Fruit fly (Drosophila melanogaster) whole organism, embryonic: ENCODE results near the gene CG7011.

Experiments used
- Adf1 ChIP-seq: fragments of 200-800 bp; sonication (Bioruptor generic); IDR thresholded peaks from 2 replicates; pipeline ENCODE4 v1.3.6; 2022; ENCODE audit warnings: missing biosample characterization, missing genetic modification characterization
- Atf-2 ChIP-seq: fragments of 200-800 bp; sonication (Bioruptor generic); optimal IDR thresholded peaks from 2 replicates; lab custom pipeline; 2016; ENCODE audit warnings: missing biosample characterization, missing genetic modification characterization
- CG10321 ChIP-seq: fragments of 200-800 bp; sonication (Bioruptor generic); IDR thresholded peaks from 2 replicates; pipeline ENCODE4 v1.3.6; 2022; ENCODE audit warnings: missing biosample characterization, missing genetic modification characterization
- CG10366 ChIP-seq: fragments of 200-800 bp; sonication (Bioruptor generic); IDR thresholded peaks from 2 replicates; pipeline ENCODE4 v1.3.6; 2022; ENCODE audit warnings: missing biosample characterization, missing genetic modification characterization
- CG11085 ChIP-seq: fragments of 200-800 bp; sonication (Bioruptor generic); IDR thresholded peaks from 2 replicates; pipeline ENCODE4 v1.3.6; 2022; ENCODE audit warnings: missing biosample characterization, missing genetic modification characterization
- CG11695 ChIP-seq: fragments of 200-800 bp; sonication (Bioruptor generic); IDR thresholded peaks from 3 replicates; pipeline ENCODE4 v1.3.6; 2022; ENCODE audit warnings: missing biosample characterization, missing genetic modification characterization
- CG12155 ChIP-seq: fragments of 200-800 bp; sonication (Bioruptor generic); optimal IDR thresholded peaks from 3 replicates; lab custom pipeline; 2016; ENCODE audit warnings: missing biosample characterization, missing genetic modification characterization
- CG12299 ChIP-seq: fragments of 200-800 bp; sonication (Bioruptor generic); optimal IDR thresholded peaks from 2 replicates; lab custom pipeline; 2018; ENCODE audit warnings: missing biosample characterization, mild to moderate bottlenecking, missing genetic modification characterization
- CG14014 ChIP-seq: fragments of 200-800 bp; sonication (Bioruptor generic); IDR thresholded peaks from 2 replicates; pipeline ENCODE4 v1.3.6; 2022; ENCODE audit warnings: missing biosample characterization, missing genetic modification characterization
- CG1603 ChIP-seq: fragments of 200-800 bp; sonication (Bioruptor generic); optimal IDR thresholded peaks from 2 replicates; lab custom pipeline; 2019; ENCODE audit warnings: missing biosample characterization, mild to moderate bottlenecking, missing genetic modification characterization, moderate library complexity
- CG1792 ChIP-seq: fragments of 200-800 bp; sonication (Bioruptor generic); optimal IDR thresholded peaks from 2 replicates; lab custom pipeline; 2016; ENCODE audit warnings: missing biosample characterization, missing genetic modification characterization
- CG18011 ChIP-seq: fragments of 200-800 bp; sonication (Bioruptor generic); optimal IDR thresholded peaks from 2 replicates; lab custom pipeline; 2017; ENCODE audit warnings: missing biosample characterization, missing genetic modification characterization, mild to moderate bottlenecking, moderate library complexity, missing genotype
- CG2678 ChIP-seq: fragments of 200-800 bp; sonication (Bioruptor generic); optimal IDR thresholded peaks from 3 replicates; lab custom pipeline; 2019; ENCODE audit warnings: missing biosample characterization, mild to moderate bottlenecking, missing genetic modification characterization, moderate library complexity
- CG31441 ChIP-seq: fragments of 200-800 bp; sonication (Bioruptor generic); IDR thresholded peaks from 2 replicates; pipeline ENCODE4 v1.3.6; 2022; ENCODE audit warnings: missing biosample characterization, missing genetic modification characterization
- CG3726 ChIP-seq: fragments of 200-800 bp; sonication (Bioruptor generic); IDR thresholded peaks from 3 replicates; pipeline ENCODE4, ENCODE4 v1.3.6; 2022; ENCODE audit warnings: missing biosample characterization, missing genetic modification characterization
- CG4707 ChIP-seq: fragments of 200-800 bp; sonication (Bioruptor generic); optimal IDR thresholded peaks from 2 replicates; lab custom pipeline; 2018; ENCODE audit warnings: missing biosample characterization, mild to moderate bottlenecking, missing genetic modification characterization, moderate library complexity
- CG6175 ChIP-seq: fragments of 200-800 bp; sonication (Bioruptor generic); IDR thresholded peaks from 3 replicates; pipeline ENCODE4 v1.3.6; 2022; ENCODE audit warnings: missing biosample characterization, missing genetic modification characterization
- CkIIα-i1 ChIP-seq: fragments of 200-800 bp; sonication (Bioruptor generic); IDR thresholded peaks from 2 replicates; pipeline ENCODE4 v1.3.6; 2022; ENCODE audit warnings: missing biosample characterization, missing genetic modification characterization
- D ChIP-seq, 2 experiments: fragments of 200-800 bp in 1 of 2; fragments of >200 bp in 1 of 2; sonication (Bioruptor generic) in 1 of 2; optimal IDR thresholded peaks; 2 replicates in 1 of 2; 3 replicates in 1 of 2; lab custom pipeline; 2017; ENCODE audit warnings: mild to moderate bottlenecking in 1 of 2, missing biosample characterization in 1 of 2, missing genetic modification characterization in 1 of 2, missing genetic modification reagents in 1 of 2
- Lim3 ChIP-seq: fragments of 200-800 bp; sonication (Bioruptor generic); IDR thresholded peaks from 2 replicates; pipeline ENCODE4 v1.3.6; 2022; ENCODE audit warnings: missing biosample characterization, missing genetic modification characterization
- MTF-1 ChIP-seq: fragments of 200-800 bp; sonication (Bioruptor generic); optimal IDR thresholded peaks from 2 replicates; lab custom pipeline; 2018; ENCODE audit warnings: missing biosample characterization, mild to moderate bottlenecking, missing genetic modification characterization, borderline replicate concordance
- Max ChIP-seq: fragments of 200-800 bp; sonication (Bioruptor generic); optimal IDR thresholded peaks from 2 replicates; lab custom pipeline; 2016; ENCODE audit warnings: missing biosample characterization, mild to moderate bottlenecking, missing genetic modification characterization
- NK7.1 ChIP-seq: fragments of 200-800 bp; sonication (Bioruptor generic); optimal IDR thresholded peaks from 3 replicates; lab custom pipeline; 2016; ENCODE audit warnings: missing biosample characterization, missing genetic modification characterization
- Scr ChIP-seq: fragments of 200-800 bp; sonication (Bioruptor generic); IDR thresholded peaks from 2 replicates; pipeline ENCODE4 v1.3.6; 2022; ENCODE audit warnings: missing biosample characterization, missing genetic modification characterization; ENCODE audit not compliant: partially characterized antibody
- aop ChIP-seq: fragments of 200-800 bp; sonication (Bioruptor generic); IDR thresholded peaks from 2 replicates; pipeline ENCODE4 v1.3.6; 2022; ENCODE audit warnings: missing biosample characterization, missing genetic modification characterization
- bbx ChIP-seq: fragments of 200-800 bp; sonication (Bioruptor generic); IDR thresholded peaks from 2 replicates; pipeline ENCODE4 v1.3.6; 2022; ENCODE audit warnings: missing biosample characterization, missing genetic modification characterization; ENCODE audit not compliant: partially characterized antibody
- chm ChIP-seq: fragments of 200-800 bp; sonication (Bioruptor generic); IDR thresholded peaks from 2 replicates; pipeline ENCODE4 v1.3.6; 2022; ENCODE audit warnings: missing biosample characterization, missing genetic modification characterization
- ci ChIP-seq: fragments of 200-800 bp; sonication (Bioruptor generic); IDR thresholded peaks from 3 replicates; pipeline ENCODE4 v1.3.6; 2022; ENCODE audit warnings: missing biosample characterization, missing genetic modification characterization
- dysf ChIP-seq: fragments of 200-800 bp; sonication (Bioruptor generic); IDR thresholded peaks from 3 replicates; pipeline ENCODE4 v1.3.6; 2022; ENCODE audit warnings: missing biosample characterization, missing genetic modification characterization
- ewg ChIP-seq: fragments of 200-800 bp; sonication (Bioruptor generic); optimal IDR thresholded peaks from 3 replicates; lab custom pipeline; 2017; ENCODE audit warnings: mild to moderate bottlenecking, missing biosample characterization, missing genetic modification reagents, missing genetic modification characterization
- gem ChIP-seq: fragments of 200-800 bp; sonication (Bioruptor generic); optimal IDR thresholded peaks from 2 replicates; lab custom pipeline; 2019; ENCODE audit warnings: missing biosample characterization, mild to moderate bottlenecking, missing genetic modification characterization, moderate library complexity
- insv ChIP-seq, 2 experiments: fragments of 200-800 bp; sonication (Bioruptor generic); optimal IDR thresholded peaks; 3 replicates each; lab custom pipeline; 2016 to 2018; ENCODE audit warnings: missing biosample characterization in 2 of 2, missing genetic modification characterization in 2 of 2
- kni ChIP-seq: fragments of 200-800 bp; sonication (Bioruptor generic); optimal IDR thresholded peaks from 3 replicates; lab custom pipeline; 2017; ENCODE audit warnings: mild to moderate bottlenecking, missing biosample characterization, missing genetic modification reagents, missing genetic modification characterization
- lbe ChIP-seq: fragments of 200-800 bp; sonication (Bioruptor generic); optimal IDR thresholded peaks from 2 replicates; lab custom pipeline; 2016; ENCODE audit warnings: missing biosample characterization, mild to moderate bottlenecking, missing genetic modification characterization
- oc ChIP-seq: fragments of 200-800 bp; sonication (Bioruptor generic); optimal IDR thresholded peaks from 2 replicates; lab custom pipeline; 2018; ENCODE audit warnings: missing biosample characterization, mild to moderate bottlenecking, missing genetic modification characterization, moderate library complexity
- pan ChIP-seq, 4 experiments: fragments of >200 bp in 3 of 4; fragments of 200-800 bp in 1 of 4; sonication (Bioruptor generic) in 1 of 4; optimal IDR thresholded peaks in 3 of 4; IDR thresholded peaks in 1 of 4; 2 replicates each; pipeline versions ENCODE4 v1.3.6 to Lab custom; 2017 to 2022; ENCODE audit warnings: missing biosample characterization in 2 of 4, missing genetic modification characterization in 2 of 4, mixed read lengths in 1 of 4
- pb ChIP-seq: fragments of 200-800 bp; sonication (Bioruptor generic); optimal IDR thresholded peaks from 3 replicates; lab custom pipeline; 2016; ENCODE audit warnings: missing biosample characterization, missing genetic modification characterization
- phol ChIP-seq: fragments of 200-800 bp; sonication (Bioruptor generic); optimal IDR thresholded peaks from 3 replicates; lab custom pipeline; 2018; ENCODE audit warnings: missing biosample characterization, mild to moderate bottlenecking, missing genetic modification characterization, moderate library complexity
- pita ChIP-seq: fragments of 200-800 bp; sonication (Bioruptor generic); optimal IDR thresholded peaks from 2 replicates; lab custom pipeline; 2017; ENCODE audit warnings: missing biosample characterization, mild to moderate bottlenecking, missing genetic modification characterization
- pros ChIP-seq: fragments of 200-800 bp; sonication (Bioruptor generic); optimal IDR thresholded peaks from 3 replicates; lab custom pipeline; 2019; ENCODE audit warnings: missing biosample characterization, mild to moderate bottlenecking, missing genetic modification characterization, moderate library complexity
- repo ChIP-seq: fragments of 200-800 bp; sonication (Bioruptor generic); optimal IDR thresholded peaks from 2 replicates; lab custom pipeline; 2016; ENCODE audit warnings: missing biosample characterization, missing genetic modification characterization
- salm ChIP-seq: fragments of 200-800 bp; sonication (Bioruptor generic); optimal IDR thresholded peaks from 2 replicates; lab custom pipeline; 2018; ENCODE audit warnings: missing biosample characterization, mild to moderate bottlenecking, missing genetic modification characterization
- slou ChIP-seq: fragments of 200-800 bp; sonication (Bioruptor generic); optimal IDR thresholded peaks from 3 replicates; lab custom pipeline; 2016; ENCODE audit warnings: missing biosample characterization, missing genetic modification characterization
- sr ChIP-seq: fragments of 200-800 bp; sonication (Bioruptor generic); IDR thresholded peaks from 3 replicates; pipeline ENCODE4 v1.3.6; 2022; ENCODE audit warnings: missing biosample characterization, missing genetic modification characterization
- toy ChIP-seq: fragments of 200-800 bp; sonication (Bioruptor generic); IDR thresholded peaks from 2 replicates; pipeline ENCODE4 v1.3.6; 2022; ENCODE audit warnings: missing biosample characterization, missing genetic modification characterization
- trem ChIP-seq: fragments of 200-800 bp; optimal IDR thresholded peaks from 3 replicates; lab custom pipeline; 2019; ENCODE audit warnings: missing biosample characterization, mild to moderate bottlenecking, missing genetic modification characterization, moderate library complexity

The CG7011 gene

dm6 chr3L:15200280-15200987, 37.0 kb upstream of the CG7011 start (continued):
- no peak for TF ChIP-seq aop
- TF ChIP-seq CG6175 (GFP tag; lab: Robert Waterston, UW), result no peak
- TF ChIP-seq gem (tag; lab: Kevin White, UChicago), result peak; percentile 17
- TF ChIP-seq CG3726 (GFP tag; lab: Robert Waterston, UW), result 0 out of 3 replicates have a peak, but pooled peaks have one; percentile 23
- TF ChIP-seq kni (GFP tag; lab: Kevin White, UChicago), result peak; percentile 14
- no peak for TF ChIP-seq D (optimal IDR thresholded peaks at IDR 0.05; lab: Kevin White, UChicago)
- no peak for TF ChIP-seq D (GFP tag; optimal IDR thresholded peaks at IDR 0.05; lab: Kevin White, UChicago)
- TF ChIP-seq CG2678, result no peak
- no peak for TF ChIP-seq slou (GFP tag; lab: Kevin White, UChicago)
- TF ChIP-seq CkIIα-i1, result no peak
- TF ChIP-seq pb (GFP tag; lab: Kevin White, UChicago), result no peak

- TF ChIP-seq pros (no peak), ewg (GFP tag; lab: Kevin White, UChicago) (peak; percentile 2), ci (GFP tag; lab: Robert Waterston, UW) (no peak), oc (tag; lab: Kevin White, UChicago) (no peak), CG11085 (GFP tag; lab: Robert Waterston, UW) (no peak), pita (GFP tag; lab: Kevin White, UChicago) (no peak), CG18011 (GFP tag; lab: Kevin White, UChicago) (no peak), insv (GFP tag; optimal IDR thresholded peaks at IDR 0.05; lab: Kevin White, UChicago) (no peak), NK7.1 (GFP tag; lab: Kevin White, UChicago) (no peak), Scr (GFP tag; lab: Robert Waterston, UW) (no peak), lbe (GFP tag; lab: Kevin White, UChicago) (no peak), CG10366 (GFP tag; lab: Robert Waterston, UW) (no peak), CG11695 (GFP tag; lab: Robert Waterston, UW) (no peak), CG12299 (no peak), MTF-1 (GFP tag; lab: Kevin White, UChicago) (no peak), repo (GFP tag; lab: Kevin White, UChicago) (no peak), dysf (no peak), bbx (GFP tag; lab: Robert Waterston, UW) (no peak), trem (peak; percentile 50), CG31441 (GFP tag; lab: Robert Waterston, UW) (0 out of 2 replicates have a peak, but pooled peaks have one; percentile 39), CG14014 (GFP tag; lab: Robert Waterston, UW) (no peak), pan (optimal IDR thresholded peaks at IDR 0.05; lab: Kevin White, UChicago) (no peak), pan (GFP tag; optimal IDR thresholded peaks at IDR 0.05 in 1 of 2, IDR thresholded peaks at IDR 0.05 in 1 of 2) (peak in 1 of 2 experiments; percentile 8), CG1603 (tag; lab: Kevin White, UChicago) (peak; percentile 67), Lim3 (GFP tag; lab: Robert Waterston, UW) (no peak), toy (GFP tag; lab: Robert Waterston, UW) (no peak), phol (tag; lab: Kevin White, UChicago) (peak; percentile 61), sr (no peak), Max (GFP tag; lab: Kevin White, UChicago) (no peak), Atf-2 (GFP tag; lab: Kevin White, UChicago) (no peak), CG4707 (GFP tag; lab: Kevin White, UChicago) (no peak), CG12155 (GFP tag; lab: Kevin White, UChicago) (no peak), CG10321 (no peak), salm (tag; lab: Kevin White, UChicago) (no peak), Adf1 (no peak), chm (GFP tag; lab: Robert Waterston, UW) (no peak), CG1792 (GFP tag; lab: Kevin White, UChicago) (no peak)
Observed at dm6 chr3L:15199216-15200090, 36.0 kb upstream of the CG7011 start.
